Worm (Caenorhabditis elegans) whole organism, young adult: ENCODE results near the gene lmbr-1.

Source experiments
- B0261.1 ChIP-seq: sonication (generic microtip); optimal IDR thresholded peaks from 2 replicates; lab custom pipeline; 2016; ENCODE audit warnings: mild to moderate bottlenecking, missing genetic modification characterization, moderate library complexity, missing compliant biosample characterization
- F49E8.2 ChIP-seq: sonication (generic microtip); optimal IDR thresholded peaks from 3 replicates; lab custom pipeline; 2017; ENCODE audit warnings: missing genetic modification characterization, mild to moderate bottlenecking, missing compliant biosample characterization, antibody characterized with exemption, moderate library complexity; ENCODE audit not compliant: insufficient read depth
- K12H6.12 ChIP-seq: fragments of 200-800 bp; sonication (Bioruptor generic); optimal IDR thresholded peaks from 2 replicates; lab custom pipeline; 2018; ENCODE audit warnings: mild to moderate bottlenecking, missing genetic modification characterization, missing compliant biosample characterization
- ama-1 ChIP-seq, 3 experiments: fragments of 150-350 bp in 1 of 3; sonication (generic microtip) in 2 of 3; optimal IDR thresholded peaks; 2 replicates each; lab custom pipeline; 2014 to 2018; ENCODE audit warnings: missing biosample characterization in 2 of 3, missing genetic modification characterization in 2 of 3, missing genetic modification reagents in 2 of 3
- dpl-1 ChIP-seq: fragments of 150-350 bp; optimal IDR thresholded peaks from 2 replicates; lab custom pipeline; 2014; ENCODE audit warnings: missing biosample characterization, missing genetic modification reagents, missing genetic modification characterization
- efl-1 ChIP-seq: fragments of 150-350 bp; optimal IDR thresholded peaks from 2 replicates; lab custom pipeline; 2014; ENCODE audit warnings: missing biosample characterization, missing genetic modification reagents, missing genetic modification characterization
- egrh-3 ChIP-seq: fragments of 200-800 bp; sonication (Bioruptor generic); IDR thresholded peaks from 2 replicates; pipeline ENCODE4 v1.3.6; 2022; ENCODE audit warnings: missing genetic modification reagents, missing genetic modification characterization, missing compliant biosample characterization
- lin-54 ChIP-seq: fragments of 200-800 bp; sonication (Bioruptor generic); optimal IDR thresholded peaks from 2 replicates; lab custom pipeline; 2018; ENCODE audit warnings: mild to moderate bottlenecking, missing genetic modification characterization, missing compliant biosample characterization
- mcd-1 ChIP-seq: fragments of 200-800 bp; sonication (Bioruptor generic); IDR thresholded peaks from 2 replicates; pipeline ENCODE4 v1.3.6; 2022; ENCODE audit warnings: missing genetic modification reagents, missing genetic modification characterization, missing compliant biosample characterization
- nfya-1 ChIP-seq: sonication (generic microtip); optimal IDR thresholded peaks from 2 replicates; lab custom pipeline; 2017; ENCODE audit warnings: antibody characterized with exemption, missing compliant biosample characterization, missing genetic modification characterization, borderline replicate concordance; ENCODE audit not compliant: insufficient read depth
- unc-130 ChIP-seq: sonication (generic microtip); optimal IDR thresholded peaks from 2 replicates; lab custom pipeline; 2016; ENCODE audit warnings: missing genetic modification reagents, missing genetic modification characterization, missing compliant biosample characterization

- TF ChIP-seq dpl-1 (GFP tag; lab: Kevin White, UChicago) = no peak
- TF ChIP-seq F49E8.2 (tag; lab: Kevin White, UChicago) = no peak
- TF ChIP-seq egrh-3 (GFP tag; lab: Robert Waterston, UW) = no peak
- no peak for TF ChIP-seq efl-1
- TF ChIP-seq unc-130 (GFP tag; lab: Kevin White, UChicago) = no peak
- TF ChIP-seq mcd-1 (GFP tag; lab: Robert Waterston, UW) = no peak
- TF ChIP-seq lin-54 (GFP tag; lab: Kevin White, UChicago) = no peak
- no peak for TF ChIP-seq K12H6.12 (tag; lab: Kevin White, UChicago)
- TF ChIP-seq B0261.1 (tag; lab: Kevin White, UChicago) = no peak
- TF ChIP-seq ama-1 (optimal IDR thresholded peaks at IDR 0.05; lab: Kevin White, UChicago) = no peak
- TF ChIP-seq ama-1 (GFP tag; optimal IDR thresholded peaks at IDR 0.05; lab: Kevin White, UChicago) = no peak
- TF ChIP-seq nfya-1 (tag; lab: Kevin White, UChicago) = no peak
Measured at ce11 chrIII:8322645-8323213, 49.3 kb upstream of the lmbr-1 start, which contains the start of gene F10E9.1.
